Fruit fly (Drosophila melanogaster) whole organism, embryonic: Measurements from ENCODE around the gene SMC3.

Experiments
- Atf-2 ChIP-seq: fragments of 200-800 bp; sonication (Bioruptor generic); optimal IDR thresholded peaks from 2 replicates; lab custom pipeline; 2016; ENCODE audit warnings: missing biosample characterization, missing genetic modification characterization
- Atf6 ChIP-seq: fragments of 200-800 bp; sonication (Bioruptor generic); IDR thresholded peaks from 2 replicates; pipeline ENCODE4 v1.3.6; 2022; ENCODE audit warnings: missing biosample characterization, missing genetic modification characterization
- Blimp-1 ChIP-seq: fragments of 200-800 bp; sonication (Bioruptor generic); optimal IDR thresholded peaks from 3 replicates; lab custom pipeline; 2018; ENCODE audit warnings: missing biosample characterization, missing genetic modification characterization, mild to moderate bottlenecking, moderate library complexity, missing genetic modification reagents
- BtbVII ChIP-seq: fragments of 200-800 bp; sonication (Bioruptor generic); optimal IDR thresholded peaks from 3 replicates; lab custom pipeline; 2017; ENCODE audit warnings: missing biosample characterization, mild to moderate bottlenecking, missing genetic modification characterization
- Bteb2 ChIP-seq: fragments of 200-800 bp; sonication (Bioruptor generic); optimal IDR thresholded peaks from 2 replicates; lab custom pipeline; 2016; ENCODE audit warnings: missing biosample characterization, missing genetic modification characterization
- CG10267 ChIP-seq: fragments of 200-800 bp; sonication (Bioruptor generic); optimal IDR thresholded peaks from 2 replicates; lab custom pipeline; 2018; ENCODE audit warnings: missing biosample characterization, mild to moderate bottlenecking, missing genetic modification characterization, moderate library complexity
- CG10654 ChIP-seq: fragments of 200-800 bp; sonication (Bioruptor generic); optimal IDR thresholded peaks from 2 replicates; lab custom pipeline; 2016; ENCODE audit warnings: missing biosample characterization, missing genetic modification characterization
- CG10979 ChIP-seq: fragments of 200-800 bp; sonication (Bioruptor generic); optimal IDR thresholded peaks from 2 replicates; lab custom pipeline; 2018; ENCODE audit warnings: missing biosample characterization, mild to moderate bottlenecking, missing genetic modification characterization, moderate library complexity
- CG11093 ChIP-seq: fragments of 200-800 bp; sonication (Bioruptor generic); IDR thresholded peaks from 3 replicates; pipeline ENCODE4 v1.3.6; 2022; ENCODE audit warnings: missing biosample characterization, missing genetic modification characterization
- CG11456 ChIP-seq: fragments of 200-800 bp; sonication (Bioruptor generic); IDR thresholded peaks from 3 replicates; pipeline ENCODE4 v1.3.6; 2022; ENCODE audit warnings: missing biosample characterization, missing genetic modification characterization
- CG11504 ChIP-seq: fragments of 200-800 bp; sonication (Bioruptor generic); optimal IDR thresholded peaks from 3 replicates; lab custom pipeline; 2019; ENCODE audit warnings: missing biosample characterization, mild to moderate bottlenecking, missing genetic modification characterization, moderate library complexity
- CG12155 ChIP-seq: fragments of 200-800 bp; sonication (Bioruptor generic); optimal IDR thresholded peaks from 3 replicates; lab custom pipeline; 2016; ENCODE audit warnings: missing biosample characterization, missing genetic modification characterization
- CG14050 ChIP-seq: fragments of 200-800 bp; sonication (Bioruptor generic); IDR thresholded peaks from 3 replicates; pipeline ENCODE4 v1.3.6; 2022; ENCODE audit warnings: missing biosample characterization, missing genetic modification characterization
- CG15269 ChIP-seq: fragments of 200-800 bp; sonication (Bioruptor generic); optimal IDR thresholded peaks from 2 replicates; lab custom pipeline; 2018; ENCODE audit warnings: missing biosample characterization, mild to moderate bottlenecking, missing genetic modification characterization, moderate library complexity
- CG17186 ChIP-seq: fragments of 200-800 bp; sonication (Bioruptor generic); optimal IDR thresholded peaks from 3 replicates; lab custom pipeline; 2017; ENCODE audit warnings: missing biosample characterization, missing genetic modification reagents, missing genetic modification characterization
- CG17361 ChIP-seq: fragments of 200-800 bp; sonication (Bioruptor generic); IDR thresholded peaks from 3 replicates; pipeline ENCODE4 v1.3.6; 2022; ENCODE audit warnings: missing biosample characterization, missing genetic modification characterization
- CG18262 ChIP-seq: fragments of 200-800 bp; optimal IDR thresholded peaks from 3 replicates; lab custom pipeline; 2019; ENCODE audit warnings: missing biosample characterization, mild to moderate bottlenecking, missing genetic modification characterization, moderate library complexity
- CG18764 ChIP-seq: fragments of 200-800 bp; sonication (Bioruptor generic); optimal IDR thresholded peaks from 3 replicates; lab custom pipeline; 2016; ENCODE audit warnings: missing biosample characterization, missing genetic modification characterization
- CG2116 ChIP-seq: fragments of 200-800 bp; sonication (Bioruptor generic); optimal IDR thresholded peaks from 3 replicates; lab custom pipeline; 2018; ENCODE audit warnings: missing biosample characterization, mild to moderate bottlenecking, missing genetic modification characterization
- CG2199 ChIP-seq: fragments of 200-800 bp; sonication (Bioruptor generic); IDR thresholded peaks from 3 replicates; pipeline ENCODE4 v1.3.6; 2022; ENCODE audit warnings: missing biosample characterization, missing genetic modification characterization
- CG30403 ChIP-seq: fragments of 200-800 bp; sonication (Bioruptor generic); optimal IDR thresholded peaks from 3 replicates; lab custom pipeline; 2016; ENCODE audit warnings: missing biosample characterization, missing genetic modification characterization
- CG32767 ChIP-seq: fragments of 200-800 bp; sonication (Bioruptor generic); IDR thresholded peaks from 2 replicates; pipeline ENCODE4 v1.3.6; 2022; ENCODE audit warnings: missing biosample characterization, missing genetic modification characterization
- CG34376 ChIP-seq: fragments of 200-800 bp; sonication (Bioruptor generic); optimal IDR thresholded peaks from 2 replicates; lab custom pipeline; 2018; ENCODE audit warnings: missing biosample characterization, mild to moderate bottlenecking, missing genetic modification characterization
- CG4404 ChIP-seq: fragments of 200-800 bp; sonication (Bioruptor generic); IDR thresholded peaks from 2 replicates; pipeline ENCODE4 v1.3.6; 2022; ENCODE audit warnings: missing biosample characterization, missing genetic modification characterization
- CG6813 ChIP-seq: fragments of 200-800 bp; sonication (Bioruptor generic); optimal IDR thresholded peaks from 2 replicates; lab custom pipeline; 2017; ENCODE audit warnings: missing biosample characterization, missing genetic modification characterization, mild to moderate bottlenecking, moderate library complexity, missing genetic modification reagents
- CG7839 ChIP-seq: fragments of 200-800 bp; sonication (Bioruptor generic); optimal IDR thresholded peaks from 3 replicates; lab custom pipeline; 2018; ENCODE audit warnings: missing biosample characterization, mild to moderate bottlenecking, missing genetic modification characterization, moderate library complexity
- CG8290 ChIP-seq, 3 experiments: fragments of 200-800 bp; sonication (Bioruptor generic); optimal IDR thresholded peaks; 2 replicates each; lab custom pipeline; 2016 to 2019; ENCODE audit warnings: missing biosample characterization in 3 of 3, missing genetic modification characterization in 3 of 3, mild to moderate bottlenecking in 2 of 3, moderate library complexity in 1 of 3
- CG8924 ChIP-seq: fragments of 200-800 bp; optimal IDR thresholded peaks from 3 replicates; lab custom pipeline; 2019; ENCODE audit warnings: missing biosample characterization, mild to moderate bottlenecking, missing genetic modification characterization, moderate library complexity
- CG9215 ChIP-seq: fragments of 200-800 bp; sonication (Bioruptor generic); IDR thresholded peaks from 2 replicates; pipeline ENCODE4 v1.3.6; 2022; ENCODE audit warnings: missing biosample characterization, missing genetic modification characterization
- CTCF ChIP-seq: fragments of 200-800 bp; sonication (Bioruptor generic); optimal IDR thresholded peaks from 2 replicates; lab custom pipeline; 2017; ENCODE audit warnings: missing biosample characterization, mild to moderate bottlenecking, missing genetic modification characterization, moderate library complexity
- E2f1 ChIP-seq: fragments of 200-800 bp; sonication (Bioruptor generic); IDR thresholded peaks from 2 replicates; pipeline ENCODE4 v1.3.6; 2022; ENCODE audit warnings: missing biosample characterization, missing genetic modification characterization
- Fer1 ChIP-seq: fragments of 200-800 bp; sonication (Bioruptor generic); optimal IDR thresholded peaks from 2 replicates; lab custom pipeline; 2017; ENCODE audit warnings: missing biosample characterization, mild to moderate bottlenecking, missing genetic modification characterization
- Fer2 ChIP-seq: fragments of 200-800 bp; sonication (Bioruptor generic); optimal IDR thresholded peaks from 2 replicates; lab custom pipeline; 2018; ENCODE audit warnings: missing biosample characterization, mild to moderate bottlenecking, missing genetic modification characterization, moderate library complexity
- HLHmδ ChIP-seq: fragments of 200-800 bp; sonication (Bioruptor generic); optimal IDR thresholded peaks from 2 replicates; lab custom pipeline; 2018; ENCODE audit warnings: missing biosample characterization, mild to moderate bottlenecking, missing genetic modification characterization, moderate library complexity
- Hmr ChIP-seq: fragments of 200-800 bp; sonication (Bioruptor generic); optimal IDR thresholded peaks from 3 replicates; lab custom pipeline; 2017; ENCODE audit warnings: mild to moderate bottlenecking, missing biosample characterization, missing genetic modification reagents, missing genetic modification characterization
- Neu2 ChIP-seq: fragments of 200-800 bp; sonication (Bioruptor generic); optimal IDR thresholded peaks from 3 replicates; lab custom pipeline; 2016; ENCODE audit warnings: missing biosample characterization, missing genetic modification characterization, borderline replicate concordance
- Rfx ChIP-seq: fragments of 200-800 bp; sonication (Bioruptor generic); IDR thresholded peaks from 2 replicates; pipeline ENCODE4 v1.3.6; 2022; ENCODE audit warnings: missing biosample characterization, missing genetic modification characterization
- Xbp1 ChIP-seq: fragments of 200-800 bp; sonication (Bioruptor generic); optimal IDR thresholded peaks from 3 replicates; lab custom pipeline; 2016; ENCODE audit warnings: missing biosample characterization, mild to moderate bottlenecking, missing genetic modification characterization
- caup ChIP-seq: fragments of 200-800 bp; sonication (Bioruptor generic); optimal IDR thresholded peaks from 3 replicates; lab custom pipeline; 2017; ENCODE audit warnings: missing biosample characterization, mild to moderate bottlenecking, missing genetic modification characterization, moderate library complexity; ENCODE audit not compliant: severe bottlenecking
- dati ChIP-seq: fragments of 200-800 bp; sonication (Bioruptor generic); IDR thresholded peaks from 2 replicates; pipeline ENCODE4 v1.3.6; 2022; ENCODE audit warnings: missing biosample characterization, missing genetic modification characterization
- disco-r ChIP-seq: fragments of 200-800 bp; sonication (Bioruptor generic); optimal IDR thresholded peaks from 2 replicates; lab custom pipeline; 2016; ENCODE audit warnings: missing biosample characterization, missing genetic modification characterization
- gem ChIP-seq: fragments of 200-800 bp; sonication (Bioruptor generic); optimal IDR thresholded peaks from 2 replicates; lab custom pipeline; 2019; ENCODE audit warnings: missing biosample characterization, mild to moderate bottlenecking, missing genetic modification characterization, moderate library complexity
- inv ChIP-seq: fragments of 200-800 bp; sonication (Bioruptor generic); IDR thresholded peaks from 2 replicates; pipeline ENCODE4 v1.3.6; 2022; ENCODE audit warnings: missing biosample characterization, missing genetic modification characterization; ENCODE audit not compliant: partially characterized antibody
- kah ChIP-seq: fragments of 200-800 bp; sonication (Bioruptor generic); optimal IDR thresholded peaks from 2 replicates; lab custom pipeline; 2018; ENCODE audit warnings: missing biosample characterization, mild to moderate bottlenecking, missing genetic modification characterization
- kay ChIP-seq: fragments of 200-800 bp; sonication (Bioruptor generic); optimal IDR thresholded peaks from 2 replicates; lab custom pipeline; 2016; ENCODE audit warnings: missing biosample characterization, missing genetic modification characterization
- kni ChIP-seq: fragments of 200-800 bp; sonication (Bioruptor generic); optimal IDR thresholded peaks from 3 replicates; lab custom pipeline; 2017; ENCODE audit warnings: mild to moderate bottlenecking, missing biosample characterization, missing genetic modification reagents, missing genetic modification characterization
- odd ChIP-seq: fragments of 200-800 bp; sonication (Bioruptor generic); optimal IDR thresholded peaks from 2 replicates; lab custom pipeline; 2017; ENCODE audit warnings: missing biosample characterization, mild to moderate bottlenecking, missing genetic modification characterization
- org-1 ChIP-seq: fragments of 200-800 bp; sonication (Bioruptor generic); optimal IDR thresholded peaks from 2 replicates; lab custom pipeline; 2017; ENCODE audit warnings: missing biosample characterization, missing genetic modification characterization
- phol ChIP-seq: fragments of 200-800 bp; sonication (Bioruptor generic); optimal IDR thresholded peaks from 3 replicates; lab custom pipeline; 2018; ENCODE audit warnings: missing biosample characterization, mild to moderate bottlenecking, missing genetic modification characterization, moderate library complexity
- pita ChIP-seq: fragments of 200-800 bp; sonication (Bioruptor generic); optimal IDR thresholded peaks from 2 replicates; lab custom pipeline; 2017; ENCODE audit warnings: missing biosample characterization, mild to moderate bottlenecking, missing genetic modification characterization
- unc-4 ChIP-seq: fragments of 200-800 bp; sonication (Bioruptor generic); IDR thresholded peaks from 2 replicates; pipeline ENCODE4 v1.3.6; 2022; ENCODE audit warnings: missing biosample characterization, missing genetic modification characterization; ENCODE audit not compliant: partially characterized antibody

The SMC3 gene

dm6 chrX:16585569-16585968 lies 7.7 kb downstream of the SMC3 start (continued):
- TF ChIP-seq Hmr (GFP tag; lab: Kevin White, UChicago) (peak; percentile 49), CG32767 (GFP tag; lab: Robert Waterston, UW) (no peak), CTCF (no peak), CG9215 (no peak), BtbVII (peak; percentile 1), odd (GFP tag; lab: Kevin White, UChicago) (no peak), CG10267 (tag; lab: Kevin White, UChicago) (peak; percentile 1), CG17186 (GFP tag; lab: Kevin White, UChicago) (no peak), Xbp1 (GFP tag; lab: Kevin White, UChicago) (peak; percentile 28), CG11504 (tag; lab: Kevin White, UChicago) (peak; percentile 51), E2f1 (GFP tag; lab: Robert Waterston, UW) (no peak), kah (GFP tag; lab: Kevin White, UChicago) (no peak), CG2199 (GFP tag; lab: Robert Waterston, UW) (no peak), Fer1 (GFP tag; lab: Kevin White, UChicago) (peak; percentile 51), unc-4 (GFP tag; lab: Robert Waterston, UW) (no peak), CG10979 (no peak), CG15269 (tag; lab: Kevin White, UChicago) (peak; percentile 43), dati (no peak), Atf6 (0 out of 2 replicates have a peak, but pooled peaks have one; percentile 12), Fer2 (peak; percentile 5), CG8290 (GFP tag; optimal IDR thresholded peaks at IDR 0.05; lab: Kevin White, UChicago) (no peak), CG8290 (tag; optimal IDR thresholded peaks at IDR 0.05; lab: Kevin White, UChicago) (no peak), CG18262 (tag; lab: Kevin White, UChicago) (peak; percentile 9), CG11093 (GFP tag; lab: Robert Waterston, UW) (no peak), CG7839 (peak; percentile 49), caup (GFP tag; lab: Kevin White, UChicago) (peak; percentile 5), CG10654 (GFP tag; lab: Kevin White, UChicago) (no peak), kay (GFP tag; lab: Kevin White, UChicago) (no peak), gem (tag; lab: Kevin White, UChicago) (peak; percentile 49), CG2116 (GFP tag; lab: Kevin White, UChicago) (no peak), CG8924 (tag; lab: Kevin White, UChicago) (no peak), CG34376 (GFP tag; lab: Kevin White, UChicago) (peak; percentile 19), CG12155 (GFP tag; lab: Kevin White, UChicago) (peak; percentile 0), org-1 (GFP tag; lab: Kevin White, UChicago) (no peak), inv (no peak), CG17361 (GFP tag; lab: Robert Waterston, UW) (0 out of 3 replicates have a peak, but pooled peaks have one; percentile 35), Bteb2 (GFP tag; lab: Kevin White, UChicago) (no peak), CG18764 (no peak), disco-r (GFP tag; lab: Kevin White, UChicago) (no peak), kni (GFP tag; lab: Kevin White, UChicago) (no peak), Neu2 (GFP tag; lab: Kevin White, UChicago) (no peak), HLHmδ (GFP tag; lab: Kevin White, UChicago) (no peak), pita (no peak), CG30403 (GFP tag; lab: Kevin White, UChicago) (peak; percentile 21), CG6813 (GFP tag; lab: Kevin White, UChicago) (peak; percentile 23), CG11456 (GFP tag; lab: Robert Waterston, UW) (no peak), CG14050 (no peak), phol (tag; lab: Kevin White, UChicago) (no peak), Rfx (GFP tag; lab: Robert Waterston, UW) (0 out of 2 replicates have a peak, but pooled peaks have one; percentile 5), CG4404 (no peak), Atf-2 (GFP tag; lab: Kevin White, UChicago) (no peak), Blimp-1 (GFP tag; lab: Kevin White, UChicago) (no peak)
